Fruit fly (Drosophila melanogaster) whole organism, embryonic: ENCODE measurements around the gene Cyp303a1.

Experiments
- CG11085 ChIP-seq: fragments of 200-800 bp; sonication (Bioruptor generic); IDR thresholded peaks from 2 replicates; pipeline ENCODE4 v1.3.6; 2022; ENCODE audit warnings: missing biosample characterization, missing genetic modification characterization
- CG12104 ChIP-seq: fragments of 200-800 bp; sonication (Bioruptor generic); optimal IDR thresholded peaks from 3 replicates; lab custom pipeline; 2016; ENCODE audit warnings: missing biosample characterization, missing genetic modification characterization
- Doc3 ChIP-seq: fragments of 200-800 bp; sonication (Bioruptor generic); IDR thresholded peaks from 3 replicates; pipeline ENCODE4 v1.3.6; 2022; ENCODE audit warnings: missing biosample characterization, missing genetic modification characterization; ENCODE audit not compliant: partially characterized antibody
- Ets65A ChIP-seq: fragments of 200-800 bp; sonication (Bioruptor generic); peaks from one replicate; lab custom pipeline; 2016; ENCODE audit warnings: missing biosample characterization, missing genetic modification characterization
- bowl ChIP-seq: fragments of 200-800 bp; sonication (Bioruptor generic); IDR thresholded peaks from 2 replicates; pipeline ENCODE4 v1.3.6; 2022; ENCODE audit warnings: missing biosample characterization, missing genetic modification characterization
- eyg ChIP-seq: fragments of 200-800 bp; sonication (Bioruptor generic); optimal IDR thresholded peaks from 3 replicates; lab custom pipeline; 2016; ENCODE audit warnings: missing biosample characterization, missing genetic modification characterization
- mam ChIP-seq: fragments of 200-800 bp; sonication (Bioruptor generic); optimal IDR thresholded peaks from 3 replicates; lab custom pipeline; 2016; ENCODE audit warnings: missing biosample characterization, missing genetic modification characterization
- sd ChIP-seq: fragments of 200-800 bp; sonication (Bioruptor generic); optimal IDR thresholded peaks from 3 replicates; lab custom pipeline; 2018; ENCODE audit warnings: missing biosample characterization, mild to moderate bottlenecking, missing genetic modification characterization, moderate library complexity
- tx ChIP-seq: fragments of 200-800 bp; sonication (Bioruptor generic); optimal IDR thresholded peaks from 2 replicates; lab custom pipeline; 2016; ENCODE audit warnings: missing biosample characterization, missing genetic modification characterization

DNA sequence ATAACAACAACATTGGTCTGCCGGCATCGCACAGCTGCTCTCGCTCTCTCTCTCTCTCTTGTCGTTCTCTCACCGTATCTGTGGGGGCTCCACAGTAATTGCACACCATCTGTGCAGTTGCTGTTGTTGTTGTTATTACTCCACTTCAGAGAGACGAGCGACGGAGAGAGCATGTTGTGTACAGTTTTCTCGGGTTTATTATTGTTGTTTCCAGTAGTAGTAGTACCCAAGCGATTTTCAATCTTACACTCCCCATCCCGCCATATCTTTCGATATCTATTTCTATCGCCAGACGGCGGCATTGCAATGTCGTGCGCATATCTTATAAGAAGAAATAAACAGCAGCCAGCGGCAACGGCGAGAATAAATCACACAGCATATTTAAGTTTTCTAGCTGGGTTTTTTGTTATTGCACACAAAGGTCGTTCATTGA, 25.9 kb upstream of the Cyp303a1 start:
- TF ChIP-seq Ets65A (GFP tag; lab: Kevin White, UChicago): no peak
- TF ChIP-seq mam (GFP tag; lab: Kevin White, UChicago): no peak
- TF ChIP-seq eyg (GFP tag; lab: Kevin White, UChicago): no peak
- no peak for TF ChIP-seq CG12104 (GFP tag; lab: Kevin White, UChicago)
- TF ChIP-seq tx (GFP tag; lab: Kevin White, UChicago): no peak
- no peak for TF ChIP-seq Doc3
- TF ChIP-seq bowl (GFP tag; lab: Robert Waterston, UW): no peak
- TF ChIP-seq CG11085 (GFP tag; lab: Robert Waterston, UW): no peak
- peak; percentile 57 for TF ChIP-seq sd (tag; lab: Kevin White, UChicago)
